Fruit fly (Drosophila melanogaster): ENCODE data around the gene Coq3.

Coq3 gene

DNA sequence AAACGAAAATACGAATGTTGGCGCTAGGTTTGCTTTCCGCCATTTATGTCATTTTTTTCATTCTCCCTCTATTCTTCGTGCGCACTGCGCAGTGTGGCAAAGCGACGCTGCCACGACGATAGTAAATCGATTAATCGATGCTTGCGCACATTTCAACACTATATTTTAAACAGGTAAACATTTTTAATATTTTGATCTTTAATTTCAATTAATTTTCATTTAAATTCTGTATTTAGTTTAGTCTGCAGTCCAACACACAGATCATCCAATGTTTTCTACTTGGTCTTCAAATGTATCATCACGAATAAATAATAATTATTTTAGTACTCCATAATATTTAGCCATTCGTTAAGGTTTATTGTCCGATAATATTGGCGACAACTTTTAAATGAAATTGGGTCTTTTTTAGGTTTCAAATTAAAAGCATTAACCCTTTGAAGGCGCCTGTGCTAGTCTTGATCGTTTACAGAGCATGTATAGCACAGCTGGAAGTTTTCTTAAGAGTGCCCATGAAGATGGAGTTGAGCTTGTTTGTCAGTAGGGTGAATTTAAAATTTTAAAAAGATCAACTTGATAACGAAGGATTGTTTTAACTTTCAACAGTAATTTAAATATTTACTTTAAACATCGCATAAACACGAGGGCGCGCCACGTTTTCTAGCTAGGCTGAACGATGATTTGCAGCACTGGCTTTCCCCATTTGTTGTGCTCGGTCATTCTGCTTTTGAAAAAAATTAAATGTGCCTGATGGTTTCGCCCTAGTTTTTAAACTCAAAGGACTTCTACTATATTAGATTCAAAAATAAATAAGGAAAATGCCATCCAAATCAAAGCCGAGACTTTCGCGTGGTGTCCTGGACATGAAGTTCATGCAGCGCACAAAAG is 2.0 kb downstream of the Coq3 start, which contains the start of the genes Mpp6 and E2f2 (continued):
- TF ChIP-seq CG7556 (GFP tag; optimal IDR thresholded peaks at IDR 0.05) (peak; percentile 33), CoRest (tag; optimal IDR thresholded peaks at IDR 0.05) (peak; percentile 22), HLH3B (GFP tag; IDR thresholded peaks at IDR 0.05) (no peak), CG3163 (GFP tag; optimal IDR thresholded peaks at IDR 0.05) (no peak), CG9817 (tag; optimal IDR thresholded peaks at IDR 0.05) (peak; percentile 21), CG16779 (GFP tag; IDR thresholded peaks at IDR 0.05) (peak; percentile 60; the same call in 1 of the 2 replicates), eyg (GFP tag; optimal IDR thresholded peaks at IDR 0.05) (no peak), vfl (GFP tag; optimal IDR thresholded peaks at IDR 0.05) (peak; percentile 4), chn (GFP tag; optimal IDR thresholded peaks at IDR 0.05) (no peak), CG2678 (tag; optimal IDR thresholded peaks at IDR 0.05) (no peak), Hmr (GFP tag; optimal IDR thresholded peaks at IDR 0.05) (peak; percentile 8), gfzf (GFP tag; optimal IDR thresholded peaks at IDR 0.05) (no peak), CG12769 (tag; optimal IDR thresholded peaks at IDR 0.05) (no peak), tap (tag; optimal IDR thresholded peaks at IDR 0.05) (no peak), Dip3 (GFP tag; optimal IDR thresholded peaks at IDR 0.05) (peak; percentile 29), schlank (tag; optimal IDR thresholded peaks at IDR 0.05) (no peak), CG6254 (GFP tag; optimal IDR thresholded peaks at IDR 0.05) (no peak), CG17359 (tag; optimal IDR thresholded peaks at IDR 0.05) (peak; percentile 4), Ada2b (GFP tag; IDR thresholded peaks at IDR 0.05) (no peak), phol (tag; optimal IDR thresholded peaks at IDR 0.05) (peak; percentile 92), CG12104 (GFP tag; optimal IDR thresholded peaks at IDR 0.05) (peak; percentile 15), CG11085 (GFP tag; IDR thresholded peaks at IDR 0.05) (peak; percentile 84), CG10431 (GFP tag; optimal IDR thresholded peaks at IDR 0.05) (no peak), Dbx (GFP tag; IDR thresholded peaks at IDR 0.05) (peak; percentile 87), CG17328 (GFP tag; IDR thresholded peaks at IDR 0.05) (no peak), CG2129 (GFP tag; IDR thresholded peaks at IDR 0.05; ENCODE audit: partially characterized antibody) (peak; percentile 65), Myb (GFP tag; optimal IDR thresholded peaks at IDR 0.05) (peak; percentile 33), NFAT (GFP tag; IDR thresholded peaks at IDR 0.05) (peak; percentile 81), tin (GFP tag; optimal IDR thresholded peaks at IDR 0.05) (peak; percentile 31), Jarid2 (GFP tag; optimal IDR thresholded peaks at IDR 0.05) (no peak), MBD-R2 (GFP tag; IDR thresholded peaks at IDR 0.05) (peak; percentile 81), chif (GFP tag; optimal IDR thresholded peaks at IDR 0.05) (no peak), pan (optimal IDR thresholded peaks at IDR 0.05) (no peak), pan (GFP tag; optimal IDR thresholded peaks at IDR 0.05 in 1 of 2, IDR thresholded peaks at IDR 0.05 in 1 of 2) (peak in 1 of 2 experiments; percentile 48), CG4328 (GFP tag; optimal IDR thresholded peaks at IDR 0.05) (no peak), mld (GFP tag; IDR thresholded peaks at IDR 0.05; ENCODE audit: partially characterized antibody) (peak; percentile 84), cas (GFP tag; IDR thresholded peaks at IDR 0.05) (peak; percentile 27; the same call in 1 of the 2 replicates), bigmax (GFP tag; optimal IDR thresholded peaks at IDR 0.05) (no peak), CG9727 (GFP tag; optimal IDR thresholded peaks at IDR 0.05) (peak; percentile 19), CG6175 (GFP tag; IDR thresholded peaks at IDR 0.05) (no peak), Usf (GFP tag; optimal IDR thresholded peaks at IDR 0.05) (no peak), Doc3 (GFP tag; IDR thresholded peaks at IDR 0.05; ENCODE audit: partially characterized antibody) (peak; percentile 57; the same call in 2 of the 3 replicates), trh (GFP tag; optimal IDR thresholded peaks at IDR 0.05) (no peak), CG8924 (tag; optimal IDR thresholded peaks at IDR 0.05) (peak; percentile 13), Hr3 (GFP tag; optimal IDR thresholded peaks at IDR 0.05) (peak; percentile 20), Oli (tag; optimal IDR thresholded peaks at IDR 0.05) (no peak), sd (tag; optimal IDR thresholded peaks at IDR 0.05) (no peak), BEAF-32 (GFP tag; optimal IDR thresholded peaks at IDR 0.05) (peak; percentile 86), Xbp1 (GFP tag; optimal IDR thresholded peaks at IDR 0.05) (peak; percentile 22)

All from whole organism, embryonic.